Worm (Caenorhabditis elegans) whole organism, midembryonic: ENCODE results near the gene vha-9.

ENCODE experiments used
- T22C8.4 ChIP-seq: fragments of 200-800 bp; sonication (Bioruptor generic); IDR thresholded peaks from 2 replicates; pipeline ENCODE4 v1.3.6; 2022; ENCODE audit warnings: missing genetic modification characterization, missing compliant biosample characterization
- cog-1 ChIP-seq: sonication (generic microtip); optimal IDR thresholded peaks from 2 replicates; lab custom pipeline; 2016; ENCODE audit warnings: missing genetic modification characterization, missing compliant biosample characterization
- flt-1 ChIP-seq: fragments of 200-800 bp; sonication (Bioruptor generic); IDR thresholded peaks from 2 replicates; pipeline ENCODE4 v1.3.6; 2022; ENCODE audit warnings: missing genetic modification characterization, missing compliant biosample characterization
- klf-2 ChIP-seq: fragments of 200-800 bp; sonication (Bioruptor generic); conservative IDR thresholded peaks from 2 replicates; pipeline ENCODE4 v1.3.6; 2022; ENCODE audit warnings: missing genetic modification reagents, missing genetic modification characterization, missing compliant biosample characterization
- med-1 ChIP-seq: sonication (generic microtip); optimal IDR thresholded peaks from 2 replicates; lab custom pipeline; 2017; ENCODE audit warnings: missing genetic modification characterization, mild to moderate bottlenecking, missing compliant biosample characterization, antibody characterized with exemption, missing genetic modification reagents; ENCODE audit not compliant: insufficient read depth
- ref-1 ChIP-seq: fragments of 200-800 bp; sonication (Bioruptor generic); conservative IDR thresholded peaks from 2 replicates; pipeline ENCODE4 v1.3.6; 2022; ENCODE audit warnings: missing genetic modification reagents, missing genetic modification characterization, missing compliant biosample characterization
- tab-1 ChIP-seq: fragments of 200-800 bp; sonication (Bioruptor generic); IDR thresholded peaks from 2 replicates; pipeline ENCODE4 v1.3.6; 2022; ENCODE audit warnings: missing genetic modification characterization, missing compliant biosample characterization
- ztf-23 ChIP-seq: fragments of 200-800 bp; sonication (Bioruptor generic); IDR thresholded peaks from 2 replicates; pipeline ENCODE4 v1.3.6; 2022; ENCODE audit warnings: missing genetic modification reagents, missing genetic modification characterization, missing compliant biosample characterization
- ztf-29 ChIP-seq: fragments of 200-800 bp; sonication (Bioruptor generic); IDR thresholded peaks from 2 replicates; pipeline ENCODE4 v1.3.6; 2022; ENCODE audit warnings: missing genetic modification reagents, missing genetic modification characterization, missing compliant biosample characterization

The vha-9 gene

DNA sequence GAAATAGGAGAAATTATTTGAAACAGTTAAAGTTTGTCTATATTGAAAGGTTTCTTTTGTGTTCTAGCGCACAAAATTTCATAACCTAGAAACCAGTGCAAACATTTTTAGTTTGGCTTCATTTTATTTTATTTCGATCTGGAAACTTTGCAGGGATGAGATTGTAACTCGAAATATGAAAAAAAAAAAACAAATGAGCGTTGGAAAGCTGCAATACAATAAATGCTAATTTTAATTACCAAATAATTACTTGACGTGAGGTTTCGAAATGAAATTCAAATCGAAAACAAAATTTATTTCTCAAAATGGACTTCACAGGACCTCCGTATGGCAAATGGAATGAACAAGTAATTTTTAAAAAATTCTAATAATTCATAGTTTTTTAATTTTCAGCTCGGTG, 13.5 kb upstream of the vha-9 start, which contains the start of gene M02G9.4:
Gene M02G9.4, plus strand, starts transcription at position 301 of the 400 bp plus-strand sequence.
- no peak for TF ChIP-seq T22C8.4 (GFP tag; lab: Robert Waterston, UW)
- TF ChIP-seq tab-1: no peak
- TF ChIP-seq ref-1 (GFP tag; lab: Robert Waterston, UW): no peak
- TF ChIP-seq ztf-23 (GFP tag; lab: Robert Waterston, UW): no peak
- no peak for TF ChIP-seq med-1 (GFP tag; lab: Kevin White, UChicago)
- TF ChIP-seq klf-2: no peak
- no peak for TF ChIP-seq flt-1
- no peak for TF ChIP-seq cog-1 (tag; lab: Kevin White, UChicago)
- no peak for TF ChIP-seq ztf-29 (GFP tag; lab: Robert Waterston, UW)

- TF ChIP-seq klf-2: no peak
- no peak for TF ChIP-seq tab-1
- no peak for TF ChIP-seq flt-1
- TF ChIP-seq cog-1 (tag; lab: Kevin White, UChicago): no peak
- TF ChIP-seq ref-1 (GFP tag; lab: Robert Waterston, UW): no peak
- no peak for TF ChIP-seq T22C8.4 (GFP tag; lab: Robert Waterston, UW)
- no peak for TF ChIP-seq ztf-29 (GFP tag; lab: Robert Waterston, UW)
- no peak for TF ChIP-seq ztf-23 (GFP tag; lab: Robert Waterston, UW)
- no peak for TF ChIP-seq med-1 (GFP tag; lab: Kevin White, UChicago)
Measured at ce11 chrII:10316119-10316518, 12.6 kb upstream of the vha-9 start, which contains the start of gene gcy-5. Gene gcy-5, minus strand, starts transcription at chrII:10316219.

DNA sequence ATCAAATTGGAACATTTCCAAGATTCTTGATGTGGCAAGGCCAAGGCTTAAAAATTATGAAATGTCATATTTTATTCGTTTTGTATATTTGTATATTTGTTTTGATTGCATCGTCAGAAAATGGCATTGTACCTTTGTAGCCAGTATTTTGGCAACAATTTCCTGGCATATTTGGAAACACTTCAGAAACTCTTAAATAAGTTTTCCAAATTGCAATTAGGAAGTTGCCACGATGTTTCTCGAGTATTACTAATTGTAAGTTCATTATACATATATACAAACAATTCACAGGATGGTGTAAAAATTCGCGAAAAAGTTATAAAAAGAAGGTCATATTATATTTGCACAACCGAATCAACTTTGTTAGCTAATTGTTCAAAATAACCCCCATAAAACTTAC, 11.7 kb upstream of the vha-9 start, which contains the start of gene idpp-8:
Gene idpp-8, plus strand, starts transcription at position 301 of the 400 bp plus-strand sequence.
- TF ChIP-seq klf-2 (no peak), T22C8.4 (GFP tag; lab: Robert Waterston, UW) (no peak), ref-1 (GFP tag; lab: Robert Waterston, UW) (no peak), tab-1 (no peak), flt-1 (no peak), ztf-29 (GFP tag; lab: Robert Waterston, UW) (no peak), cog-1 (tag; lab: Kevin White, UChicago) (no peak), med-1 (GFP tag; lab: Kevin White, UChicago) (no peak), ztf-23 (GFP tag; lab: Robert Waterston, UW) (no peak)

- TF ChIP-seq ztf-23 (GFP tag; lab: Robert Waterston, UW): no peak
- no peak for TF ChIP-seq cog-1 (tag; lab: Kevin White, UChicago)
- no peak for TF ChIP-seq ref-1 (GFP tag; lab: Robert Waterston, UW)
- no peak for TF ChIP-seq tab-1
- TF ChIP-seq ztf-29 (GFP tag; lab: Robert Waterston, UW): no peak
- TF ChIP-seq T22C8.4 (GFP tag; lab: Robert Waterston, UW): no peak
- TF ChIP-seq klf-2: no peak
- TF ChIP-seq flt-1: no peak
Measured at ce11 chrII:10311973-10312372, 8.5 kb upstream of the vha-9 start, which contains the start of gene srlf-34. Gene srlf-34, plus strand, starts transcription at chrII:10312293.

DNA sequence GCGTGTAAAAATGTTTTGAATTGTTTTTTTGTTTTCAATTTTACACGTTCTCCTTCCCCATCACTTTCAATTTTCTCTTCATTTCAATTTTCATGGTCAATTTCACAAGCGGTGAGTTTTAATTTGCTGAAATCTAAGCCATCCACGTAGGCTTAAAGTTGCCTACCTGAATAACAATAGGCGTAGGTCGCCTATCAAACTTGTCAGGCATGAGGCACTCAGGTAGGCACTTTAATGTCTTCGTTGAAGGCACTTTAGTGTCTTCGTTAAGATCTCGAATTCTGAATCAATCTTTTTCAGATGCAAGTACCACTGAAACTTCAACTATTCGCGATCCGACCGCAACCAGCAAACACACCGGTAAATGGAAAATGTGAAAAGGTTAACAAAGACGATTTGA, 5.8 kb upstream of the vha-9 start, which contains the start of gene ZK970.8:
Gene ZK970.8, plus strand, starts transcription at position 301 of the 400 bp plus-strand sequence.
- no peak for TF ChIP-seq klf-2
- no peak for TF ChIP-seq T22C8.4 (GFP tag; lab: Robert Waterston, UW)
- TF ChIP-seq ztf-23 (GFP tag; lab: Robert Waterston, UW): no peak
- TF ChIP-seq tab-1: no peak
- no peak for TF ChIP-seq flt-1
- no peak for TF ChIP-seq cog-1 (tag; lab: Kevin White, UChicago)
- TF ChIP-seq ztf-29 (GFP tag; lab: Robert Waterston, UW): no peak
- TF ChIP-seq ref-1 (GFP tag; lab: Robert Waterston, UW): no peak
- TF ChIP-seq med-1 (GFP tag; lab: Kevin White, UChicago): no peak

ce11 chrII:10308726-10309125, 5.2 kb upstream of the vha-9 start, which contains the start of gene gcy-4:
Gene gcy-4, minus strand, starts transcription at chrII:10308826.
- TF ChIP-seq med-1 (GFP tag; lab: Kevin White, UChicago): no peak

- peak; percentile 78; the same call in 1 of the 2 replicates for TF ChIP-seq tab-1
- 0 out of 2 replicates have a peak, but pooled peaks have one; percentile 34 for TF ChIP-seq ztf-23 (GFP tag; lab: Robert Waterston, UW)
Measured at ce11 chrII:10304736-10305135, 1.2 kb upstream of the vha-9 start.

- TF ChIP-seq cog-1 (tag; lab: Kevin White, UChicago) (no peak), klf-2 (no peak), ztf-29 (GFP tag; lab: Robert Waterston, UW) (no peak), ztf-23 (GFP tag; lab: Robert Waterston, UW) (no peak)
Measured at ce11 chrII:10302646-10303045, 867 bp downstream of the vha-9 start, which contains the start of gene clpp-1. Gene clpp-1, minus strand, starts transcription at chrII:10302842.

DNA sequence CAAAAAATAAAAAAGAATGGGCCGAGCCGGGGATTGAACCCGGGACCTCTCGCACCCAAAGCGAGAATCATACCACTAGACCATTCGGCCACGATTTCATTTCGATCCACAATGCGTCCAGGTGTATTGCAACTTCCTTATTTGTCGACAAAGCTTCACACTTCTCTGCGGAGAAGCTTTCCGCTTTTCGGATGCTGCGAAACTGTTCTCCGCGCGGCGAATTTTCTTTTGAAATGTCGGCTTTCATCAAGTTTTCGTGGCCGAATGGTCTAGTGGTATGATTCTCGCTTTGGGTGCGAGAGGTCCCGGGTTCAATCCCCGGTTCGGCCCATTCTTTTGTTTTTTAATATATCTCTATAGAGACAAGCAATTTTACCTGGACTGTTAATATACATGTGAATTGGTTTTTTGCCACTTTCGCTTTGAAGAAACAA, 1.4 kb downstream of the vha-9 start:
- TF ChIP-seq ztf-29 (GFP tag; lab: Robert Waterston, UW) (0 out of 2 replicates have a peak, but pooled peaks have one; percentile 33), tab-1 (0 out of 2 replicates have a peak, but pooled peaks have one; percentile 35), klf-2 (0 out of 2 replicates have a peak, but pooled peaks have one; percentile 65), ztf-23 (GFP tag; lab: Robert Waterston, UW) (peak; percentile 63; the same call in 1 of the 2 replicates)

ce11 chrII:10300954-10301353, 2.6 kb downstream of the vha-9 start, which contains the start of gene mdt-22:
Gene mdt-22, plus strand, starts transcription at chrII:10301216.
- TF ChIP-seq T22C8.4 (GFP tag; lab: Robert Waterston, UW) (no peak), med-1 (GFP tag; lab: Kevin White, UChicago) (no peak), tab-1 (no peak), flt-1 (peak; percentile 80; the same call in 1 of the 2 replicates), cog-1 (tag; lab: Kevin White, UChicago) (peak; percentile 46), klf-2 (0 out of 2 replicates have a peak, but pooled peaks have one; percentile 67), ztf-29 (GFP tag; lab: Robert Waterston, UW) (no peak), ref-1 (GFP tag; lab: Robert Waterston, UW) (no peak), ztf-23 (GFP tag; lab: Robert Waterston, UW) (peak; percentile 58; the same call in 1 of the 2 replicates)
